Worm (Caenorhabditis elegans) whole organism, young adult: ENCODE data around the gene mog-1.

Source experiments
- B0019.2 ChIP-seq: fragments of 200-800 bp; sonication (Bioruptor generic); conservative IDR thresholded peaks from 2 replicates; pipeline ENCODE4 v1.3.6; 2022; ENCODE audit warnings: missing genetic modification reagents, missing genetic modification characterization, missing compliant biosample characterization
- B0261.1 ChIP-seq: sonication (generic microtip); optimal IDR thresholded peaks from 2 replicates; lab custom pipeline; 2016; ENCODE audit warnings: mild to moderate bottlenecking, missing genetic modification characterization, moderate library complexity, missing compliant biosample characterization
- D2030.7 ChIP-seq: fragments of 200-800 bp; sonication (Bioruptor generic); IDR thresholded peaks from 2 replicates; pipeline ENCODE4 v1.3.6; 2022; ENCODE audit warnings: missing genetic modification reagents, missing genetic modification characterization, missing compliant biosample characterization
- F22D6.2 ChIP-seq: sonication (generic microtip); optimal IDR thresholded peaks from 2 replicates; lab custom pipeline; 2016; ENCODE audit warnings: mild to moderate bottlenecking, missing genetic modification characterization, missing compliant biosample characterization
- F33H1.4 ChIP-seq: fragments of 200-800 bp; sonication (Bioruptor generic); IDR thresholded peaks from 2 replicates; pipeline ENCODE4 v1.3.6; 2022; ENCODE audit warnings: missing genetic modification reagents, missing genetic modification characterization, missing compliant biosample characterization
- F49E8.2 ChIP-seq: sonication (generic microtip); optimal IDR thresholded peaks from 3 replicates; lab custom pipeline; 2017; ENCODE audit warnings: missing genetic modification characterization, mild to moderate bottlenecking, missing compliant biosample characterization, antibody characterized with exemption, moderate library complexity; ENCODE audit not compliant: insufficient read depth
- F52B5.7 ChIP-seq: sonication (generic microtip); optimal IDR thresholded peaks from 2 replicates; lab custom pipeline; 2016; ENCODE audit warnings: mild to moderate bottlenecking, missing genetic modification characterization, missing compliant biosample characterization
- K12H6.12 ChIP-seq: fragments of 200-800 bp; sonication (Bioruptor generic); optimal IDR thresholded peaks from 2 replicates; lab custom pipeline; 2018; ENCODE audit warnings: mild to moderate bottlenecking, missing genetic modification characterization, missing compliant biosample characterization
- Y95B8A.8 ChIP-seq: fragments of 200-800 bp; sonication (Bioruptor generic); IDR thresholded peaks from 2 replicates; pipeline ENCODE4 v1.3.6; 2022; ENCODE audit warnings: missing genetic modification reagents, missing genetic modification characterization, missing compliant biosample characterization
- ama-1 ChIP-seq, 3 experiments: fragments of 150-350 bp in 1 of 3; sonication (generic microtip) in 2 of 3; optimal IDR thresholded peaks; 2 replicates each; lab custom pipeline; 2014 to 2018; ENCODE audit warnings: missing biosample characterization in 2 of 3, missing genetic modification characterization in 2 of 3, missing genetic modification reagents in 2 of 3
- aptf-2 ChIP-seq: fragments of 200-800 bp; sonication (Bioruptor generic); conservative IDR thresholded peaks from 2 replicates; pipeline ENCODE4 v1.3.6; 2022; ENCODE audit warnings: missing genetic modification reagents, missing genetic modification characterization, missing compliant biosample characterization
- atf-7 ChIP-seq: sonication (generic microtip); optimal IDR thresholded peaks from 2 replicates; lab custom pipeline; 2017; ENCODE audit warnings: mild to moderate bottlenecking, missing genetic modification characterization, missing compliant biosample characterization
- attf-6 ChIP-seq: fragments of 200-800 bp; sonication (Bioruptor generic); IDR thresholded peaks from 2 replicates; pipeline ENCODE4 v1.3.6; 2022; ENCODE audit warnings: missing genetic modification reagents, missing genetic modification characterization, missing compliant biosample characterization
- bed-1 ChIP-seq: fragments of 200-800 bp; sonication (Bioruptor generic); IDR thresholded peaks from 2 replicates; pipeline ENCODE4 v1.3.6; 2022; ENCODE audit warnings: missing genetic modification reagents, missing genetic modification characterization, missing compliant biosample characterization
- cebp-2 ChIP-seq: fragments of 200-800 bp; sonication (Bioruptor generic); IDR thresholded peaks from 2 replicates; pipeline ENCODE4 v1.3.6; 2022; ENCODE audit warnings: missing genetic modification characterization, missing compliant biosample characterization
- ceh-100 ChIP-seq: fragments of 200-800 bp; sonication (Bioruptor generic); IDR thresholded peaks from 2 replicates; pipeline ENCODE4 v1.3.6; 2022; ENCODE audit warnings: missing genetic modification reagents, missing genetic modification characterization, missing compliant biosample characterization
- ceh-58 ChIP-seq: fragments of 200-800 bp; sonication (Bioruptor generic); IDR thresholded peaks from 2 replicates; pipeline ENCODE4 v1.3.6; 2022; ENCODE audit warnings: missing genetic modification characterization, missing compliant biosample characterization
- ceh-91 ChIP-seq: fragments of 200-800 bp; sonication (Bioruptor generic); IDR thresholded peaks from 2 replicates; pipeline ENCODE4 v1.3.6; 2022; ENCODE audit warnings: missing genetic modification reagents, missing genetic modification characterization, missing compliant biosample characterization
- chd-7 ChIP-seq: sonication (generic microtip); optimal IDR thresholded peaks from 2 replicates; lab custom pipeline; 2016; ENCODE audit warnings: mild to moderate bottlenecking, missing genetic modification characterization, moderate library complexity, missing compliant biosample characterization
- dpff-1 ChIP-seq: sonication (generic microtip); optimal IDR thresholded peaks from 2 replicates; lab custom pipeline; 2017; ENCODE audit warnings: mild to moderate bottlenecking, missing genetic modification characterization, missing compliant biosample characterization
- ekl-4 ChIP-seq: fragments of 200-800 bp; sonication (Bioruptor generic); IDR thresholded peaks from 2 replicates; pipeline ENCODE4 v1.3.6; 2022; ENCODE audit warnings: missing genetic modification reagents, missing genetic modification characterization, missing compliant biosample characterization
- ets-4 ChIP-seq: fragments of 200-800 bp; sonication (Bioruptor generic); optimal IDR thresholded peaks from 2 replicates; lab custom pipeline; 2018; ENCODE audit warnings: mild to moderate bottlenecking, missing genetic modification characterization, missing compliant biosample characterization
- hlh-26 ChIP-seq: fragments of 200-800 bp; sonication (Bioruptor generic); conservative IDR thresholded peaks from 2 replicates; pipeline ENCODE4 v1.3.6; 2022; ENCODE audit warnings: missing genetic modification reagents, missing genetic modification characterization, missing compliant biosample characterization
- hmg-1.2 ChIP-seq: fragments of 200-800 bp; sonication (Bioruptor generic); IDR thresholded peaks from 2 replicates; pipeline ENCODE4 v1.3.6; 2022; ENCODE audit warnings: missing genetic modification reagents, missing genetic modification characterization, missing compliant biosample characterization
- hrde-1 ChIP-seq: sonication (generic microtip); optimal IDR thresholded peaks from 2 replicates; lab custom pipeline; 2016; ENCODE audit warnings: missing genetic modification characterization, mild to moderate bottlenecking, missing compliant biosample characterization, moderate library complexity, missing genotype, missing genetic modification reagents, borderline replicate concordance
- lin-26 ChIP-seq: fragments of 200-800 bp; sonication (Bioruptor generic); IDR thresholded peaks from 2 replicates; pipeline ENCODE4 v1.3.6; 2022; ENCODE audit warnings: missing genetic modification reagents, missing genetic modification characterization, missing compliant biosample characterization
- lir-1 ChIP-seq: fragments of 200-800 bp; sonication (Bioruptor generic); conservative IDR thresholded peaks from 2 replicates; pipeline ENCODE4 v1.3.6; 2022; ENCODE audit warnings: missing genetic modification reagents, missing genetic modification characterization, missing compliant biosample characterization
- madf-8 ChIP-seq: fragments of 200-800 bp; sonication (Bioruptor generic); conservative IDR thresholded peaks from 2 replicates; pipeline ENCODE4 v1.3.6; 2022; ENCODE audit warnings: missing genetic modification reagents, missing genetic modification characterization, missing compliant biosample characterization
- mxl-1 ChIP-seq: sonication (generic microtip); optimal IDR thresholded peaks from 2 replicates; lab custom pipeline; 2016; ENCODE audit warnings: missing genetic modification characterization, missing compliant biosample characterization
- nhr-27 ChIP-seq: fragments of 200-800 bp; sonication (Bioruptor generic); optimal IDR thresholded peaks from 2 replicates; lab custom pipeline; 2018; ENCODE audit warnings: mild to moderate bottlenecking, missing genetic modification characterization, moderate library complexity, missing compliant biosample characterization
- nhr-90 ChIP-seq: sonication (generic microtip); optimal IDR thresholded peaks from 2 replicates; lab custom pipeline; 2016; ENCODE audit warnings: missing genotype, mild to moderate bottlenecking, missing genetic modification characterization, missing compliant biosample characterization
- pha-4 ChIP-seq: fragments of 150-350 bp; sonication (generic microtip); optimal IDR thresholded peaks from 2 replicates; lab custom pipeline; 2014; ENCODE audit warnings: missing biosample characterization, missing genetic modification reagents, missing genetic modification characterization
- rpc-1 ChIP-seq, 2 experiments: fragments of 150-350 bp in 1 of 2; sonication (generic microtip) in 1 of 2; optimal IDR thresholded peaks; 2 replicates each; lab custom pipeline; 2014 to 2018; ENCODE audit warnings: missing biosample characterization in 1 of 2, missing genetic modification characterization in 1 of 2, missing genetic modification reagents in 1 of 2, missing genotype in 1 of 2
- snpc-1.1 ChIP-seq: sonication (generic microtip); optimal IDR thresholded peaks from 2 replicates; lab custom pipeline; 2017; ENCODE audit warnings: missing genetic modification characterization, mild to moderate bottlenecking, missing compliant biosample characterization, antibody characterized with exemption, moderate library complexity, missing genotype, missing genetic modification reagents; ENCODE audit not compliant: insufficient read depth
- snpc-3.4 ChIP-seq: sonication (generic microtip); optimal IDR thresholded peaks from 2 replicates; lab custom pipeline; 2017; ENCODE audit warnings: missing genetic modification characterization, mild to moderate bottlenecking, missing compliant biosample characterization, antibody characterized with exemption, moderate library complexity, missing genotype, missing genetic modification reagents
- tbp1 ChIP-seq: fragments of 200-800 bp; sonication (Bioruptor generic); optimal IDR thresholded peaks from 2 replicates; lab custom pipeline; 2018; ENCODE audit warnings: mild to moderate bottlenecking, missing genetic modification characterization, missing compliant biosample characterization
- unc-130 ChIP-seq: sonication (generic microtip); optimal IDR thresholded peaks from 2 replicates; lab custom pipeline; 2016; ENCODE audit warnings: missing genetic modification reagents, missing genetic modification characterization, missing compliant biosample characterization
- unc-62 ChIP-seq: fragments of 150-350 bp; optimal IDR thresholded peaks from 2 replicates; lab custom pipeline; 2014; ENCODE audit warnings: missing biosample characterization, missing genetic modification reagents, missing genetic modification characterization
- ztf-25 ChIP-seq: fragments of 200-800 bp; sonication (Bioruptor generic); IDR thresholded peaks from 2 replicates; pipeline ENCODE4 v1.3.6; 2022; ENCODE audit warnings: missing genetic modification reagents, missing genetic modification characterization, missing compliant biosample characterization

The mog-1 gene

DNA sequence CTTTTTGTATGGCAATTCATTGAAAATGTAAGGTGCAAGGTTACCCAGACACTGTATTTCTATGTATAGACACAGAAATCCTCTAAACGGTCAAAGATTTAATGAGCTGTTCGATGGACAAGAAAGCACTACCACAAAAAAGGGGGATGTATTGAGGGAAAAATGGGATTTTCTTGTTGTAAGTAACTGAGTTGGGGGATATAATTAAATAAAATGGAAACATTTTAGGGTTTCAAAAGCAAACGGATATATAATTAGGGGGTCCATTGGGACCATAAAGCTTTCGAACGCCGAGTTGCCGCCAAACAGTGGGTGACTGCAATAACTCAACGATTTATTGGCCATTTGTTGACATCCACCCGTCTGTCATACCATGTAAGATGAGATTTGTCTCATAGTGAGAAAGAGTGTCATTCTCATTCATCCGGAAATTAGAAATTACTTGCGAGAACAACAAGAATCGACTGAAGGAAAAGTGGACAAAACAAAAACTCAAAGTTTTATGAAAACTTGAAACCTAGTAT, 26.2 kb upstream of the mog-1 start:
- TF ChIP-seq lin-26 (GFP tag; lab: Robert Waterston, UW) = no peak
- TF ChIP-seq atf-7 = no peak
- no peak for TF ChIP-seq cebp-2 (GFP tag; lab: Robert Waterston, UW)
- no peak for TF ChIP-seq attf-6
- no peak for TF ChIP-seq F49E8.2 (tag; lab: Kevin White, UChicago)
- no peak for TF ChIP-seq B0019.2 (GFP tag; lab: Robert Waterston, UW)
- TF ChIP-seq snpc-1.1 (tag; lab: Kevin White, UChicago) = no peak
- TF ChIP-seq ztf-25 (GFP tag; lab: Robert Waterston, UW) = no peak
- no peak for TF ChIP-seq pha-4 (tag; lab: Kevin White, UChicago)
- no peak for TF ChIP-seq ceh-58 (GFP tag; lab: Robert Waterston, UW)
- TF ChIP-seq F52B5.7 (tag; lab: Kevin White, UChicago) = no peak
- no peak for TF ChIP-seq snpc-3.4 (tag; lab: Kevin White, UChicago)
- TF ChIP-seq D2030.7 = no peak
- no peak for TF ChIP-seq K12H6.12 (tag; lab: Kevin White, UChicago)
- TF ChIP-seq B0261.1 (tag; lab: Kevin White, UChicago) = no peak
- no peak for TF ChIP-seq ets-4 (GFP tag; lab: Kevin White, UChicago)
- no peak for TF ChIP-seq hmg-1.2
- TF ChIP-seq, all 124 proteins: peak for 0

DNA sequence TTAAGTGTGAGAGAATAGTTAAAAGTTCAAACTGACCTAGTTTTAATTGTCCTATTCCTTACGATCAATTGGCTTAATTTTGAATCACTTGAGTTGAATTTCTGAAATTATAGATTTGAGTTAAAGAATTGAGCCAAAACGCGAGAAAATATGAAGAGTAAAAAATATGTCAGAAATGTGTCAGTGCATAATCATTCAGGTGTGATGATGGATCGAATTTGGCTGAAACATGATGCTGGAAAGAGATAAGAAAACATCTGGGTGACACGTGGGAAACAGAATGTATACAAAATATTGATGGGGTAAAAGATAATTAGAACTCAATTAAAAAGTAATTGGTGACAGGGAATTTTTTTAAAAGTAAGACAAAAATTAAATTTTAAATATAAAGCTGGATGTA, 17.8 kb upstream of the mog-1 start, which contains the start of gene R10E12.2:
Gene R10E12.2, minus strand, starts transcription at position 101 of the 400 bp plus-strand sequence.
- no peak for TF ChIP-seq lin-26 (GFP tag; lab: Robert Waterston, UW)
- TF ChIP-seq hlh-26 = no peak
- no peak for TF ChIP-seq rpc-1 (optimal IDR thresholded peaks at IDR 0.05; lab: Kevin White, UChicago)
- TF ChIP-seq rpc-1 (tag; optimal IDR thresholded peaks at IDR 0.05; lab: Kevin White, UChicago) = no peak
- no peak for TF ChIP-seq unc-130 (GFP tag; lab: Kevin White, UChicago)
- TF ChIP-seq bed-1 (GFP tag; lab: Robert Waterston, UW) = no peak
- TF ChIP-seq ekl-4 (GFP tag; lab: Robert Waterston, UW) = no peak
- TF ChIP-seq ets-4 (GFP tag; lab: Kevin White, UChicago) = no peak
- TF ChIP-seq Y95B8A.8 (GFP tag; lab: Robert Waterston, UW) = no peak
- no peak for TF ChIP-seq F33H1.4 (GFP tag; lab: Robert Waterston, UW)
- TF ChIP-seq atf-7 = no peak
- no peak for TF ChIP-seq chd-7 (tag; lab: Kevin White, UChicago)
- TF ChIP-seq ceh-91 (GFP tag; lab: Robert Waterston, UW) = no peak
- TF ChIP-seq madf-8 (GFP tag; lab: Robert Waterston, UW) = no peak
- TF ChIP-seq hrde-1 = no peak
- no peak for TF ChIP-seq lir-1 (GFP tag; lab: Robert Waterston, UW)
- TF ChIP-seq attf-6 = no peak
- no peak for TF ChIP-seq ceh-100 (GFP tag; lab: Robert Waterston, UW)
- TF ChIP-seq dpff-1 (tag; lab: Kevin White, UChicago) = no peak
- no peak for TF ChIP-seq mxl-1 (tag; lab: Kevin White, UChicago)

DNA sequence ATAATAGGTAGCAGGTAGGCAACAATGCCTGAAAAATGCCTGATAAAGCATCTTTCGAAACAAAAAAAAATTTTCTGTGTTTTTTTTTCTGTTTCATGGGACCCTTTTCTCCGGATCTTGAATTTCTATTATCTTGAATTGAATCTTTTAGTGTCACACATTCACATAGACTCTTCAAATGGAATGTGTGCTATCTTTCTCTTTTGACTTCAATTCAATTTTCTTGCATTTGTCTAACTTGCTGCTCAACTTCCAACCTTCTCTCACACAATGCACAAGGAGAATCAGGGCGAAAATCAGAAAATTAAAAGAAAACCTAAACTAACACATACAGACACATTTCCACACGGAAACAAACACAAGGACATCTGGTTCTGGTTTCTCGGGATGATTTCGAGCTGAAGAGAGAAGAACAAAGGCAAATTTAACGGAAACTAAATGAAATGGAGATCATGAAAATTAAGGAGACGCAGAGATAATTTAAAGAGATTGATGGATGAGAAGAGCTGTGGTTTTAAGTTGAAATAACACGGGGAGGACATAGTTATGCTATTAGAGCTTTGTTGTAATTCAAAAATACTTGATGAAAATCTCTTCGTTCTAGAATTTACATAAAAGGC, 16.3 kb upstream of the mog-1 start:
- TF ChIP-seq unc-62 (GFP tag; lab: Kevin White, UChicago) (no peak), F22D6.2 (no peak), nhr-27 (tag; lab: Kevin White, UChicago) (no peak), aptf-2 (GFP tag; lab: Robert Waterston, UW) (no peak), ama-1 (optimal IDR thresholded peaks at IDR 0.05; lab: Kevin White, UChicago) (no peak), ama-1 (GFP tag; optimal IDR thresholded peaks at IDR 0.05; lab: Kevin White, UChicago) (no peak), nhr-90 (tag; lab: Kevin White, UChicago) (no peak), tbp1 (GFP tag; lab: Kevin White, UChicago) (no peak)
